Fruit fly (Drosophila melanogaster) whole organism: ENCODE data around the gene slif.

Source experiments
- CG8478 ChIP-seq: fragments of >200 bp; optimal IDR thresholded peaks from 2 replicates; lab custom pipeline; 2018; ENCODE audit warnings: inconsistent platforms
- pan ChIP-seq: fragments of >200 bp; optimal IDR thresholded peaks from 2 replicates; lab custom pipeline; 2017

DNA sequence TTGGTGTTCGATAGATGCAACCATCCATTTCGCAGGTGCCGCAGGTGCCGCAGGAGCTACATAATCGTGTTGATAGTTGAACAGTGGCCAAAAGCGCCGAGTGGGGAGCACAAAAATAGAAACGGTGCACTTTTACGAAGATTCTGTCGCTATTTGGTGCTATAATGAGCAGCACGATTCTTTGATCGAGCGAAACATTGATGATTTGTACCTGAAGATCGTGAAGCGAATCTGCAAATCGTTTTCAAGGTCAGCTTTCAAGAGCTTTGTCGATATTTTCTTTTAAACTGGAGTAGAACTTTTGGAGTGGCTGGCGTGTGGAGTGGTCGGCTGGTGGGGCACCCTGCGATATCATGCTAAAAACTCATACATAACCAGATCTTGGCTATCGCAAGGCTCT is 17.6 kb downstream of the slif start, which contains the start of gene CG11131:
- no peak for TF ChIP-seq pan (lab: Kevin White, UChicago)
- TF ChIP-seq CG8478 (lab: Kevin White, UChicago) = no peak
